Fruit fly (Drosophila melanogaster) ovary, adult (tissue): Measurements from ENCODE around the gene CG31097.

Experiments
- CG17801 ChIP-seq: fragments of 200-800 bp; optimal IDR thresholded peaks from 2 replicates; lab custom pipeline; 2019; ENCODE audit warnings: missing biosample characterization, mild to moderate bottlenecking, missing genetic modification characterization, moderate library complexity; ENCODE audit not compliant: partially characterized antibody

CG31097 gene

dm6 chr3R:25275276-25275675 lies 22.3 kb downstream of the CG31097 start:
- peak; percentile 77 for TF ChIP-seq CG17801

- TF ChIP-seq CG17801: no peak
Measured at dm6 chr3R:25273537-25273936, 24.0 kb downstream of the CG31097 start, which contains the start of gene CG11878. Gene CG11878, plus strand, starts transcription at chr3R:25273837.

dm6 chr3R:25269909-25270308 lies 27.7 kb downstream of the CG31097 start, which contains the start of the genes CG11889 and CG11891:
Gene CG11889, plus strand, starts transcription at chr3R:25270209.
Gene CG11891, plus strand, starts transcription at chr3R:25270209.
- TF ChIP-seq CG17801: no peak

- TF ChIP-seq CG17801: no peak
Measured at dm6 chr3R:25266751-25267150, 30.8 kb downstream of the CG31097 start.

dm6 chr3R:25265589-25266201 lies 31.9 kb downstream of the CG31097 start, which contains the start of the genes GlnRS and RIOK2:
Gene GlnRS, minus strand, starts transcription at chr3R:25265721.
Gene RIOK2, plus strand, starts transcription at chr3R:25265844.
- peak; percentile 65 for TF ChIP-seq CG17801

dm6 chr3R:25262322-25262761 lies 35.2 kb downstream of the CG31097 start, which contains the start of the genes Kdsr and CG11858:
Gene Kdsr, minus strand, starts transcription at chr3R:25262498.
Gene CG11858, plus strand, starts transcription at chr3R:25262741.
- TF ChIP-seq CG17801: peak; percentile 83

dm6 chr3R:25260670-25261069 lies 36.9 kb downstream of the CG31097 start:
- no peak for TF ChIP-seq CG17801

dm6 chr3R:25258628-25259240 lies 38.8 kb downstream of the CG31097 start, which contains the start of gene CG11857:
Gene CG11857, plus strand, starts transcription at chr3R:25258898.
- TF ChIP-seq CG17801: peak; percentile 97

- TF ChIP-seq CG17801: peak; percentile 66
Measured at dm6 chr3R:25249145-25250141, 48.1 kb downstream of the CG31097 start, which contains the start of gene Nup358. Gene Nup358, plus strand, starts transcription at chr3R:25249348.

dm6 chr3R:25247379-25247869 lies 50.2 kb downstream of the CG31097 start, which contains the start of the genes RpS27 and Nup37:
Gene RpS27, minus strand, starts transcription at chr3R:25247514.
Gene Nup37, plus strand, starts transcription at chr3R:25247658.
- TF ChIP-seq CG17801: peak; percentile 89
